Fruit fly (Drosophila melanogaster) whole organism, embryonic: Measurements from ENCODE around the gene CG42819.

ENCODE experiments used
- Abd-B ChIP-seq: fragments of 200-800 bp; sonication (Bioruptor generic); optimal IDR thresholded peaks from 2 replicates; lab custom pipeline; 2018; ENCODE audit warnings: missing biosample characterization, mild to moderate bottlenecking, missing genetic modification characterization, moderate library complexity
- Atf3 ChIP-seq: fragments of 200-800 bp; sonication (Bioruptor generic); optimal IDR thresholded peaks from 3 replicates; lab custom pipeline; 2016; ENCODE audit warnings: missing biosample characterization, missing genetic modification characterization
- Awh ChIP-seq: fragments of 200-800 bp; sonication (Bioruptor generic); IDR thresholded peaks from 2 replicates; pipeline ENCODE4, ENCODE4 v1.3.6; 2022; ENCODE audit warnings: missing biosample characterization, missing genetic modification characterization
- B-H1 ChIP-seq: fragments of 200-800 bp; sonication (Bioruptor generic); IDR thresholded peaks from 3 replicates; pipeline ENCODE4 v1.3.6; 2022; ENCODE audit warnings: missing biosample characterization, missing genetic modification characterization
- Blimp-1 ChIP-seq: fragments of 200-800 bp; sonication (Bioruptor generic); optimal IDR thresholded peaks from 3 replicates; lab custom pipeline; 2018; ENCODE audit warnings: missing biosample characterization, missing genetic modification characterization, mild to moderate bottlenecking, moderate library complexity, missing genetic modification reagents
- CG10321 ChIP-seq: fragments of 200-800 bp; sonication (Bioruptor generic); IDR thresholded peaks from 2 replicates; pipeline ENCODE4 v1.3.6; 2022; ENCODE audit warnings: missing biosample characterization, missing genetic modification characterization
- CG12744 ChIP-seq: fragments of 200-800 bp; sonication (Bioruptor generic); optimal IDR thresholded peaks from 2 replicates; lab custom pipeline; 2016; ENCODE audit warnings: missing biosample characterization, missing genetic modification characterization
- CG12769 ChIP-seq: fragments of 200-800 bp; sonication (Bioruptor generic); optimal IDR thresholded peaks from 2 replicates; lab custom pipeline; 2019; ENCODE audit warnings: missing biosample characterization, mild to moderate bottlenecking, missing genetic modification characterization, moderate library complexity
- CG1647 ChIP-seq: fragments of 200-800 bp; sonication (Bioruptor generic); optimal IDR thresholded peaks from 3 replicates; lab custom pipeline; 2016; ENCODE audit warnings: missing biosample characterization, missing genetic modification characterization
- CG17186 ChIP-seq: fragments of 200-800 bp; sonication (Bioruptor generic); optimal IDR thresholded peaks from 3 replicates; lab custom pipeline; 2017; ENCODE audit warnings: missing biosample characterization, missing genetic modification reagents, missing genetic modification characterization
- CG17359 ChIP-seq: fragments of 200-800 bp; sonication (Bioruptor generic); optimal IDR thresholded peaks from 3 replicates; lab custom pipeline; 2018; ENCODE audit warnings: missing biosample characterization, mild to moderate bottlenecking, missing genetic modification characterization, moderate library complexity
- CG17829 ChIP-seq: fragments of 200-800 bp; optimal IDR thresholded peaks from 2 replicates; lab custom pipeline; 2019; ENCODE audit warnings: missing biosample characterization, mild to moderate bottlenecking, missing genetic modification characterization, moderate library complexity
- CG30020 ChIP-seq: fragments of 200-800 bp; optimal IDR thresholded peaks from 2 replicates; lab custom pipeline; 2019; ENCODE audit warnings: missing biosample characterization, mild to moderate bottlenecking, missing genetic modification characterization, moderate library complexity
- CG31388 ChIP-seq: fragments of 200-800 bp; sonication (Bioruptor generic); optimal IDR thresholded peaks from 2 replicates; lab custom pipeline; 2016; ENCODE audit warnings: missing biosample characterization, missing genetic modification characterization
- CG33557 ChIP-seq: fragments of 200-800 bp; sonication (Bioruptor generic); optimal IDR thresholded peaks from 2 replicates; lab custom pipeline; 2019; ENCODE audit warnings: missing biosample characterization, mild to moderate bottlenecking, missing genetic modification characterization, moderate library complexity
- CG34224 ChIP-seq: fragments of 200-800 bp; sonication (Bioruptor generic); IDR thresholded peaks from 3 replicates; pipeline ENCODE4 v1.3.6; 2022; ENCODE audit warnings: missing biosample characterization, missing genetic modification characterization; ENCODE audit not compliant: partially characterized antibody
- CG6683 ChIP-seq: fragments of 200-800 bp; sonication (Bioruptor generic); optimal IDR thresholded peaks from 2 replicates; lab custom pipeline; 2017; ENCODE audit warnings: missing biosample characterization, mild to moderate bottlenecking, missing genetic modification characterization, missing genetic modification reagents
- CG7928 ChIP-seq: fragments of 200-800 bp; sonication (Bioruptor generic); optimal IDR thresholded peaks from 2 replicates; lab custom pipeline; 2017; ENCODE audit warnings: missing biosample characterization, mild to moderate bottlenecking, missing genetic modification characterization
- CG9215 ChIP-seq: fragments of 200-800 bp; sonication (Bioruptor generic); IDR thresholded peaks from 2 replicates; pipeline ENCODE4 v1.3.6; 2022; ENCODE audit warnings: missing biosample characterization, missing genetic modification characterization
- CoRest ChIP-seq: fragments of 200-800 bp; sonication (Bioruptor generic); optimal IDR thresholded peaks from 3 replicates; lab custom pipeline; 2018; ENCODE audit warnings: missing biosample characterization, mild to moderate bottlenecking, missing genetic modification characterization, moderate library complexity
- D ChIP-seq, 2 experiments: fragments of 200-800 bp in 1 of 2; fragments of >200 bp in 1 of 2; sonication (Bioruptor generic) in 1 of 2; optimal IDR thresholded peaks; 2 replicates in 1 of 2; 3 replicates in 1 of 2; lab custom pipeline; 2017; ENCODE audit warnings: mild to moderate bottlenecking in 1 of 2, missing biosample characterization in 1 of 2, missing genetic modification characterization in 1 of 2, missing genetic modification reagents in 1 of 2
- E2f1 ChIP-seq: fragments of 200-800 bp; sonication (Bioruptor generic); IDR thresholded peaks from 2 replicates; pipeline ENCODE4 v1.3.6; 2022; ENCODE audit warnings: missing biosample characterization, missing genetic modification characterization
- H2.0 ChIP-seq: fragments of 200-800 bp; sonication (Bioruptor generic); IDR thresholded peaks from 2 replicates; pipeline ENCODE4 v1.3.6; 2022; ENCODE audit warnings: missing biosample characterization, missing genetic modification characterization
- Hmx ChIP-seq: fragments of 200-800 bp; sonication (Bioruptor generic); optimal IDR thresholded peaks from 2 replicates; lab custom pipeline; 2016; ENCODE audit warnings: missing biosample characterization, missing genetic modification characterization
- NC2β ChIP-seq: fragments of 200-800 bp; sonication (Bioruptor generic); optimal IDR thresholded peaks from 2 replicates; lab custom pipeline; 2016; ENCODE audit warnings: missing biosample characterization, missing genetic modification characterization
- Nf-YB ChIP-seq: fragments of 200-800 bp; sonication (Bioruptor generic); optimal IDR thresholded peaks from 3 replicates; lab custom pipeline; 2019; ENCODE audit warnings: missing biosample characterization, mild to moderate bottlenecking, missing genetic modification characterization, moderate library complexity
- Nf-YC ChIP-seq: fragments of 200-800 bp; optimal IDR thresholded peaks from 3 replicates; lab custom pipeline; 2019; ENCODE audit warnings: missing biosample characterization, mild to moderate bottlenecking, missing genetic modification characterization, moderate library complexity
- Oaz ChIP-seq: fragments of 200-800 bp; sonication (Bioruptor generic); IDR thresholded peaks from 2 replicates; pipeline ENCODE4 v1.3.6; 2022; ENCODE audit warnings: missing biosample characterization, missing genetic modification characterization
- PHDP ChIP-seq: fragments of 200-800 bp; sonication (Bioruptor generic); optimal IDR thresholded peaks from 3 replicates; lab custom pipeline; 2018; ENCODE audit warnings: missing biosample characterization, mild to moderate bottlenecking, missing genetic modification characterization, moderate library complexity
- Side ChIP-seq: fragments of 200-800 bp; sonication (Bioruptor generic); optimal IDR thresholded peaks from 2 replicates; lab custom pipeline; 2016; ENCODE audit warnings: missing biosample characterization, missing genetic modification characterization
- Six4 ChIP-seq: fragments of 200-800 bp; sonication (Bioruptor generic); optimal IDR thresholded peaks from 2 replicates; lab custom pipeline; 2016; ENCODE audit warnings: missing biosample characterization, missing genetic modification characterization
- cas ChIP-seq: fragments of 200-800 bp; sonication (Bioruptor generic); IDR thresholded peaks from 2 replicates; pipeline ENCODE4 v1.3.6; 2022; ENCODE audit warnings: missing biosample characterization, missing genetic modification characterization
- crol ChIP-seq: fragments of 200-800 bp; sonication (Bioruptor generic); IDR thresholded peaks from 2 replicates; pipeline ENCODE4 v1.3.6; 2022; ENCODE audit warnings: missing biosample characterization, missing genetic modification characterization
- dan ChIP-seq: fragments of 200-800 bp; sonication (Bioruptor generic); IDR thresholded peaks from 2 replicates; pipeline ENCODE4 v1.3.6; 2022; ENCODE audit warnings: missing biosample characterization, missing genetic modification characterization
- ems ChIP-seq: fragments of 200-800 bp; sonication (Bioruptor generic); optimal IDR thresholded peaks from 3 replicates; lab custom pipeline; 2016; ENCODE audit warnings: missing biosample characterization, missing genetic modification characterization
- fru ChIP-seq: fragments of >200 bp; optimal IDR thresholded peaks from 2 replicates; lab custom pipeline; 2017
- gcm ChIP-seq: fragments of 200-800 bp; sonication (Bioruptor generic); optimal IDR thresholded peaks from 2 replicates; lab custom pipeline; 2019; ENCODE audit warnings: missing biosample characterization, mild to moderate bottlenecking, missing genetic modification characterization, moderate library complexity
- lola ChIP-seq, 3 experiments: fragments of >200 bp in 2 of 3; fragments of 200-800 bp in 1 of 3; sonication (Bioruptor generic) in 1 of 3; optimal IDR thresholded peaks; 2 replicates each; lab custom pipeline; 2017 to 2019; ENCODE audit warnings: missing biosample characterization in 3 of 3, missing genetic modification characterization in 3 of 3, mild to moderate bottlenecking in 1 of 3, moderate library complexity in 1 of 3
- maf-S ChIP-seq: fragments of 200-800 bp; sonication (Bioruptor generic); optimal IDR thresholded peaks from 2 replicates; lab custom pipeline; 2016; ENCODE audit warnings: missing biosample characterization, missing genetic modification characterization
- nau ChIP-seq: fragments of 200-800 bp; sonication (Bioruptor generic); optimal IDR thresholded peaks from 3 replicates; lab custom pipeline; 2017; ENCODE audit warnings: missing biosample characterization, mild to moderate bottlenecking, missing genetic modification characterization, missing genetic modification reagents
- odd ChIP-seq: fragments of 200-800 bp; sonication (Bioruptor generic); optimal IDR thresholded peaks from 2 replicates; lab custom pipeline; 2017; ENCODE audit warnings: missing biosample characterization, mild to moderate bottlenecking, missing genetic modification characterization
- otp ChIP-seq: fragments of 200-800 bp; sonication (Bioruptor generic); IDR thresholded peaks from 3 replicates; pipeline ENCODE4, ENCODE4 v1.3.6; 2022; ENCODE audit warnings: missing biosample characterization, missing genetic modification characterization
- pros ChIP-seq: fragments of 200-800 bp; sonication (Bioruptor generic); optimal IDR thresholded peaks from 3 replicates; lab custom pipeline; 2019; ENCODE audit warnings: missing biosample characterization, mild to moderate bottlenecking, missing genetic modification characterization, moderate library complexity
- schlank ChIP-seq: fragments of 200-800 bp; sonication (Bioruptor generic); optimal IDR thresholded peaks from 2 replicates; lab custom pipeline; 2018; ENCODE audit warnings: missing biosample characterization, mild to moderate bottlenecking, missing genetic modification characterization
- scrt ChIP-seq: fragments of 200-800 bp; sonication (Bioruptor generic); optimal IDR thresholded peaks from 2 replicates; lab custom pipeline; 2018; ENCODE audit warnings: missing biosample characterization, mild to moderate bottlenecking, missing genetic modification characterization, moderate library complexity
- slbo ChIP-seq: fragments of 200-800 bp; sonication (Bioruptor generic); IDR thresholded peaks from 2 replicates; pipeline ENCODE4 v1.3.6; 2022; ENCODE audit warnings: missing biosample characterization, missing genetic modification characterization
- slou ChIP-seq: fragments of 200-800 bp; sonication (Bioruptor generic); optimal IDR thresholded peaks from 3 replicates; lab custom pipeline; 2016; ENCODE audit warnings: missing biosample characterization, missing genetic modification characterization
- trem ChIP-seq: fragments of 200-800 bp; optimal IDR thresholded peaks from 3 replicates; lab custom pipeline; 2019; ENCODE audit warnings: missing biosample characterization, mild to moderate bottlenecking, missing genetic modification characterization, moderate library complexity
- ttk ChIP-seq: fragments of 200-800 bp; sonication (Bioruptor generic); IDR thresholded peaks from 2 replicates; pipeline ENCODE4 v2.1.2; 2022; ENCODE audit warnings: missing biosample characterization, missing genetic modification characterization
- unc-4 ChIP-seq: fragments of 200-800 bp; sonication (Bioruptor generic); IDR thresholded peaks from 2 replicates; pipeline ENCODE4 v1.3.6; 2022; ENCODE audit warnings: missing biosample characterization, missing genetic modification characterization; ENCODE audit not compliant: partially characterized antibody

Gene CG42819

DNA sequence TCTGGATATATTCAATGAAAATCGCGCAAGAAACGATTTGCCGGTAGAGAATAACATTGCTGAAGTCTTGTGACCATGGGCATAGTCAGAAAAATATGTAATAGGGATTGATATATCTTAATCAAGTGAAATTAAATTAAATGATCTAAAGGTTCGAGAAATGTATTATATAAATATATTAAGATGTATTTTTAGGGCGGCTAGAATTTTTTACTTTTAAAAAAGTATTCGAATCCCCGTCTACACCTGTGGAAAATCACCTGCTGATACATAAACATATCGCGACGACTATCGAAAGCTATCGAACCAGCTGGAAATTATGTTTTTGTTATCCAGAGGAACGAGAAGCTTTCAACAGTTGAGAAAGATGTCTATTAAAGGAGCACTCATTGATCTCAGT is 12.4 kb downstream of the CG42819 start, which contains the start of the genes CG13390 and CG17294 (continued):
- peak; percentile 99 for TF ChIP-seq Six4 (GFP tag; lab: Kevin White, UChicago)
- peak; percentile 100 for TF ChIP-seq Awh (GFP tag; lab: Robert Waterston, UW)
- peak; percentile 92 for TF ChIP-seq CG34224
- TF ChIP-seq slbo (GFP tag; lab: Robert Waterston, UW): peak; percentile 100
- TF ChIP-seq ems (GFP tag; lab: Kevin White, UChicago): peak; percentile 97
- TF ChIP-seq Oaz (GFP tag; lab: Robert Waterston, UW): peak; percentile 99
- peak; percentile 94 for TF ChIP-seq maf-S (GFP tag; lab: Kevin White, UChicago)
- TF ChIP-seq CG6683: peak; percentile 99
- TF ChIP-seq nau (GFP tag; lab: Kevin White, UChicago): peak; percentile 99
- TF ChIP-seq lola (GFP tag; optimal IDR thresholded peaks at IDR 0.05; lab: Kevin White, UChicago): peak in 1 of 3 experiments; percentile 99
- TF ChIP-seq slou (GFP tag; lab: Kevin White, UChicago): peak; percentile 99
- TF ChIP-seq CoRest (tag; lab: Kevin White, UChicago): peak; percentile 100
- TF ChIP-seq unc-4 (GFP tag; lab: Robert Waterston, UW): peak; percentile 88
- peak; percentile 99 for TF ChIP-seq otp (GFP tag; lab: Robert Waterston, UW)
- TF ChIP-seq crol: peak; percentile 92
- peak; percentile 99 for TF ChIP-seq gcm (GFP tag; lab: Kevin White, UChicago)
- TF ChIP-seq PHDP (tag; lab: Kevin White, UChicago): peak; percentile 100
- TF ChIP-seq CG1647 (GFP tag; lab: Kevin White, UChicago): peak; percentile 95
- TF ChIP-seq Hmx (GFP tag; lab: Kevin White, UChicago): peak; percentile 85
- no peak for TF ChIP-seq fru (lab: Kevin White, UChicago)
- peak; percentile 97 for TF ChIP-seq trem (tag; lab: Kevin White, UChicago)
- peak; percentile 99 for TF ChIP-seq B-H1
- TF ChIP-seq CG17359 (tag; lab: Kevin White, UChicago): peak; percentile 100
- peak; percentile 89 for TF ChIP-seq pros (GFP tag; lab: Kevin White, UChicago)
- TF ChIP-seq CG7928 (GFP tag; lab: Kevin White, UChicago): peak; percentile 87
- peak; percentile 99 for TF ChIP-seq CG33557 (GFP tag; lab: Kevin White, UChicago)
- peak; percentile 98 for TF ChIP-seq schlank (tag; lab: Kevin White, UChicago)
- peak; percentile 90 for TF ChIP-seq NC2β (GFP tag; lab: Kevin White, UChicago)
- TF ChIP-seq D (optimal IDR thresholded peaks at IDR 0.05; lab: Kevin White, UChicago): no peak
- TF ChIP-seq D (GFP tag; optimal IDR thresholded peaks at IDR 0.05; lab: Kevin White, UChicago): peak; percentile 99
- peak; percentile 94 for TF ChIP-seq CG17186
- peak; percentile 99 for TF ChIP-seq ttk (GFP tag; lab: Robert Waterston, UW)
- peak; percentile 100 for TF ChIP-seq Abd-B (GFP tag; lab: Kevin White, UChicago)
- TF ChIP-seq CG9215 (GFP tag; lab: Robert Waterston, UW): peak; percentile 99
- TF ChIP-seq CG10321 (GFP tag; lab: Robert Waterston, UW): peak; percentile 90
- peak; percentile 97 for TF ChIP-seq dan (GFP tag; lab: Robert Waterston, UW)
- peak; percentile 96 for TF ChIP-seq CG12744 (GFP tag; lab: Kevin White, UChicago)
- TF ChIP-seq Nf-YC (tag; lab: Kevin White, UChicago): peak; percentile 95
- peak; percentile 100 for TF ChIP-seq CG17829 (tag; lab: Kevin White, UChicago)
- TF ChIP-seq Nf-YB (GFP tag; lab: Kevin White, UChicago): peak; percentile 91
- TF ChIP-seq cas (GFP tag; lab: Robert Waterston, UW): peak; percentile 99
- peak; percentile 99 for TF ChIP-seq CG12769 (tag; lab: Kevin White, UChicago)
- TF ChIP-seq CG30020 (tag; lab: Kevin White, UChicago): peak; percentile 93
- peak; percentile 99 for TF ChIP-seq Blimp-1 (GFP tag; lab: Kevin White, UChicago)
- TF ChIP-seq H2.0 (GFP tag; lab: Robert Waterston, UW): peak; percentile 99
- TF ChIP-seq odd: peak; percentile 99
- peak; percentile 93 for TF ChIP-seq Side (GFP tag; lab: Kevin White, UChicago)
- TF ChIP-seq scrt: peak; percentile 98
- TF ChIP-seq CG31388 (GFP tag; lab: Kevin White, UChicago): peak; percentile 99
- peak; percentile 92 for TF ChIP-seq Atf3
- peak; percentile 100 for TF ChIP-seq E2f1
